Fruit fly (Drosophila melanogaster): ENCODE data around the gene QC.

- TF ChIP-seq CG34367 (tag; optimal IDR thresholded peaks at IDR 0.05), result no peak
- no peak for TF ChIP-seq CG8159 (tag; optimal IDR thresholded peaks at IDR 0.05)
- no peak for TF ChIP-seq CG13204 (GFP tag; optimal IDR thresholded peaks at IDR 0.05)
- TF ChIP-seq CG17806 (tag; optimal IDR thresholded peaks at IDR 0.05), result no peak
- no peak for TF ChIP-seq CG9948 (tag; optimal IDR thresholded peaks at IDR 0.05)
- no peak for TF ChIP-seq CG14655 (GFP tag; optimal IDR thresholded peaks at IDR 0.05)
- no peak for TF ChIP-seq CG15710 (tag; optimal IDR thresholded peaks at IDR 0.05)
- no peak for TF ChIP-seq Ets98B (GFP tag; IDR thresholded peaks at IDR 0.05)
Measured at dm6 chr3L:5899305-5899704, 3.0 kb downstream of the QC start, which contains the start of gene CG32409.

Measured in whole organism, pupa.